Fruit fly (Drosophila melanogaster) whole organism, embryonic: ENCODE data around the gene Cypl.
A peak's percentile ranks its signal among the peaks of the same experiment; 100 is the strongest.

Source experiments
- B-H2 ChIP-seq: fragments of 200-800 bp; sonication (Bioruptor generic); optimal IDR thresholded peaks from 2 replicates; lab custom pipeline; 2018; ENCODE audit warnings: missing biosample characterization, mild to moderate bottlenecking, missing genetic modification characterization
- BEAF-32 ChIP-seq: fragments of 200-800 bp; sonication (Bioruptor generic); optimal IDR thresholded peaks from 3 replicates; lab custom pipeline; 2017; ENCODE audit warnings: missing biosample characterization, missing genetic modification characterization, mild to moderate bottlenecking, moderate library complexity, missing genetic modification reagents
- CG11504 ChIP-seq: fragments of 200-800 bp; sonication (Bioruptor generic); optimal IDR thresholded peaks from 3 replicates; lab custom pipeline; 2019; ENCODE audit warnings: missing biosample characterization, mild to moderate bottlenecking, missing genetic modification characterization, moderate library complexity
- CG12769 ChIP-seq: fragments of 200-800 bp; sonication (Bioruptor generic); optimal IDR thresholded peaks from 2 replicates; lab custom pipeline; 2019; ENCODE audit warnings: missing biosample characterization, mild to moderate bottlenecking, missing genetic modification characterization, moderate library complexity
- CG13624 ChIP-seq: fragments of 200-800 bp; sonication (Bioruptor generic); optimal IDR thresholded peaks from 2 replicates; lab custom pipeline; 2016; ENCODE audit warnings: missing biosample characterization, missing genetic modification characterization
- CG13894 ChIP-seq: fragments of 200-800 bp; sonication (Bioruptor generic); optimal IDR thresholded peaks from 3 replicates; lab custom pipeline; 2018; ENCODE audit warnings: missing biosample characterization, mild to moderate bottlenecking, missing genetic modification characterization, moderate library complexity
- CG1647 ChIP-seq: fragments of 200-800 bp; sonication (Bioruptor generic); optimal IDR thresholded peaks from 3 replicates; lab custom pipeline; 2016; ENCODE audit warnings: missing biosample characterization, missing genetic modification characterization
- CG17361 ChIP-seq: fragments of 200-800 bp; sonication (Bioruptor generic); IDR thresholded peaks from 3 replicates; pipeline ENCODE4 v1.3.6; 2022; ENCODE audit warnings: missing biosample characterization, missing genetic modification characterization
- CG18599 ChIP-seq: fragments of 200-800 bp; sonication (Bioruptor generic); optimal IDR thresholded peaks from 3 replicates; lab custom pipeline; 2017; ENCODE audit warnings: missing biosample characterization, missing genetic modification characterization, mild to moderate bottlenecking, moderate library complexity, missing genetic modification reagents
- CG2199 ChIP-seq: fragments of 200-800 bp; sonication (Bioruptor generic); IDR thresholded peaks from 3 replicates; pipeline ENCODE4 v1.3.6; 2022; ENCODE audit warnings: missing biosample characterization, missing genetic modification characterization
- CG2202 ChIP-seq: fragments of 200-800 bp; sonication (Bioruptor generic); optimal IDR thresholded peaks from 2 replicates; lab custom pipeline; 2018; ENCODE audit warnings: missing biosample characterization, mild to moderate bottlenecking, missing genetic modification characterization
- CG32532 ChIP-seq: fragments of 200-800 bp; sonication (Bioruptor generic); IDR thresholded peaks from 2 replicates; pipeline ENCODE4 v1.3.6; 2022; ENCODE audit warnings: missing biosample characterization, missing genetic modification characterization
- CG5245 ChIP-seq: fragments of 200-800 bp; sonication (Bioruptor generic); optimal IDR thresholded peaks from 3 replicates; lab custom pipeline; 2016; ENCODE audit warnings: missing biosample characterization, missing genetic modification characterization
- CG6254 ChIP-seq: fragments of 200-800 bp; sonication (Bioruptor generic); optimal IDR thresholded peaks from 3 replicates; lab custom pipeline; 2017; ENCODE audit warnings: mild to moderate bottlenecking, missing biosample characterization, missing genetic modification reagents, missing genetic modification characterization
- CG6791 ChIP-seq: fragments of 200-800 bp; sonication (Bioruptor generic); IDR thresholded peaks from 3 replicates; pipeline ENCODE4 v1.3.6; 2022; ENCODE audit warnings: missing biosample characterization, missing genetic modification characterization; ENCODE audit not compliant: partially characterized antibody
- CG7987 ChIP-seq: fragments of 200-800 bp; sonication (Bioruptor generic); optimal IDR thresholded peaks from 2 replicates; lab custom pipeline; 2018; ENCODE audit warnings: missing biosample characterization, mild to moderate bottlenecking, missing genetic modification characterization, moderate library complexity
- D19B ChIP-seq: fragments of 200-800 bp; sonication (Bioruptor generic); optimal IDR thresholded peaks from 2 replicates; lab custom pipeline; 2017; ENCODE audit warnings: missing biosample characterization, mild to moderate bottlenecking, missing genetic modification characterization
- Dll ChIP-seq: fragments of 200-800 bp; sonication (Bioruptor generic); IDR thresholded peaks from 4 replicates; pipeline ENCODE4 v1.3.6; 2022; ENCODE audit warnings: missing biosample characterization, missing genetic modification characterization; ENCODE audit not compliant: partially characterized antibody
- Drgx ChIP-seq: fragments of 200-800 bp; sonication (Bioruptor generic); IDR thresholded peaks from 2 replicates; pipeline ENCODE4 v1.3.6; 2022; ENCODE audit warnings: missing biosample characterization, missing genetic modification characterization
- Eip74EF ChIP-seq, 2 experiments: fragments of 200-800 bp in 1 of 2; fragments of >200 bp in 1 of 2; sonication (Bioruptor generic) in 1 of 2; optimal IDR thresholded peaks; 2 replicates each; lab custom pipeline; 2017 to 2019; ENCODE audit warnings: missing biosample characterization in 2 of 2, missing genetic modification characterization in 2 of 2, mild to moderate bottlenecking in 1 of 2, moderate library complexity in 1 of 2
- Elba2 ChIP-seq: fragments of 200-800 bp; sonication (Bioruptor generic); optimal IDR thresholded peaks from 3 replicates; lab custom pipeline; 2016; ENCODE audit warnings: missing biosample characterization, missing genetic modification characterization
- HHEX ChIP-seq: fragments of 200-800 bp; sonication (Bioruptor generic); optimal IDR thresholded peaks from 3 replicates; lab custom pipeline; 2017; ENCODE audit warnings: missing biosample characterization, mild to moderate bottlenecking, missing genetic modification characterization, missing genetic modification reagents
- Lim3 ChIP-seq: fragments of 200-800 bp; sonication (Bioruptor generic); IDR thresholded peaks from 2 replicates; pipeline ENCODE4 v1.3.6; 2022; ENCODE audit warnings: missing biosample characterization, missing genetic modification characterization
- Med ChIP-seq: fragments of 200-800 bp; sonication (Bioruptor generic); peaks from one replicate; lab custom pipeline; 2016; ENCODE audit warnings: missing biosample characterization, missing genetic modification characterization, mild to moderate bottlenecking, inconsistent platforms, moderate library complexity
- PHDP ChIP-seq: fragments of 200-800 bp; sonication (Bioruptor generic); optimal IDR thresholded peaks from 3 replicates; lab custom pipeline; 2018; ENCODE audit warnings: missing biosample characterization, mild to moderate bottlenecking, missing genetic modification characterization, moderate library complexity
- abd-A ChIP-seq: fragments of 200-800 bp; sonication (Bioruptor generic); optimal IDR thresholded peaks from 3 replicates; lab custom pipeline; 2019; ENCODE audit warnings: missing biosample characterization, mild to moderate bottlenecking, missing genetic modification characterization, moderate library complexity
- ci ChIP-seq: fragments of 200-800 bp; sonication (Bioruptor generic); IDR thresholded peaks from 3 replicates; pipeline ENCODE4 v1.3.6; 2022; ENCODE audit warnings: missing biosample characterization, missing genetic modification characterization
- crol ChIP-seq: fragments of 200-800 bp; sonication (Bioruptor generic); IDR thresholded peaks from 2 replicates; pipeline ENCODE4 v1.3.6; 2022; ENCODE audit warnings: missing biosample characterization, missing genetic modification characterization
- dysf ChIP-seq: fragments of 200-800 bp; sonication (Bioruptor generic); IDR thresholded peaks from 3 replicates; pipeline ENCODE4 v1.3.6; 2022; ENCODE audit warnings: missing biosample characterization, missing genetic modification characterization
- eve ChIP-seq, 2 experiments: fragments of >200 bp; optimal IDR thresholded peaks; 2 replicates each; lab custom pipeline; 2017; ENCODE audit warnings: missing biosample characterization in 2 of 2, missing genetic modification characterization in 2 of 2
- ewg ChIP-seq: fragments of 200-800 bp; sonication (Bioruptor generic); optimal IDR thresholded peaks from 3 replicates; lab custom pipeline; 2017; ENCODE audit warnings: mild to moderate bottlenecking, missing biosample characterization, missing genetic modification reagents, missing genetic modification characterization
- eyg ChIP-seq: fragments of 200-800 bp; sonication (Bioruptor generic); optimal IDR thresholded peaks from 3 replicates; lab custom pipeline; 2016; ENCODE audit warnings: missing biosample characterization, missing genetic modification characterization
- fd3F ChIP-seq: fragments of 200-800 bp; sonication (Bioruptor generic); optimal IDR thresholded peaks from 2 replicates; lab custom pipeline; 2018; ENCODE audit warnings: missing biosample characterization, mild to moderate bottlenecking, missing genetic modification characterization, moderate library complexity
- lbe ChIP-seq: fragments of 200-800 bp; sonication (Bioruptor generic); optimal IDR thresholded peaks from 2 replicates; lab custom pipeline; 2016; ENCODE audit warnings: missing biosample characterization, mild to moderate bottlenecking, missing genetic modification characterization
- mirr ChIP-seq: fragments of 200-800 bp; sonication (Bioruptor generic); optimal IDR thresholded peaks from 3 replicates; lab custom pipeline; 2018; ENCODE audit warnings: missing biosample characterization, mild to moderate bottlenecking, missing genetic modification characterization
- pan ChIP-seq, 4 experiments: fragments of >200 bp in 3 of 4; fragments of 200-800 bp in 1 of 4; sonication (Bioruptor generic) in 1 of 4; optimal IDR thresholded peaks in 3 of 4; IDR thresholded peaks in 1 of 4; 2 replicates each; pipeline versions ENCODE4 v1.3.6 to Lab custom; 2017 to 2022; ENCODE audit warnings: missing biosample characterization in 2 of 4, missing genetic modification characterization in 2 of 4, mixed read lengths in 1 of 4
- pho ChIP-seq: fragments of 200-800 bp; sonication (Bioruptor generic); optimal IDR thresholded peaks from 2 replicates; lab custom pipeline; 2016; ENCODE audit warnings: missing biosample characterization, missing genetic modification characterization
- psq ChIP-seq: fragments of 200-800 bp; sonication (Bioruptor generic); optimal IDR thresholded peaks from 2 replicates; lab custom pipeline; 2017; ENCODE audit warnings: missing biosample characterization, missing genetic modification characterization
- scrt ChIP-seq: fragments of 200-800 bp; sonication (Bioruptor generic); optimal IDR thresholded peaks from 2 replicates; lab custom pipeline; 2018; ENCODE audit warnings: missing biosample characterization, mild to moderate bottlenecking, missing genetic modification characterization, moderate library complexity
- sens ChIP-seq: fragments of 200-800 bp; sonication (Bioruptor generic); peaks from one replicate; lab custom pipeline; 2016; ENCODE audit warnings: missing biosample characterization, missing genetic modification characterization
- sob ChIP-seq: fragments of 200-800 bp; sonication (Bioruptor generic); IDR thresholded peaks from 2 replicates; pipeline ENCODE4 v1.3.6; 2022; ENCODE audit warnings: missing biosample characterization, missing genetic modification characterization
- stwl ChIP-seq: fragments of 200-800 bp; sonication (Bioruptor generic); optimal IDR thresholded peaks from 3 replicates; lab custom pipeline; 2018; ENCODE audit warnings: missing biosample characterization, mild to moderate bottlenecking, missing genetic modification characterization, moderate library complexity
- sug ChIP-seq: fragments of 200-800 bp; optimal IDR thresholded peaks from 2 replicates; lab custom pipeline; 2019; ENCODE audit warnings: missing biosample characterization, mild to moderate bottlenecking, missing genetic modification characterization, moderate library complexity
- vvl ChIP-seq: fragments of 200-800 bp; sonication (Bioruptor generic); IDR thresholded peaks from 2 replicates; pipeline ENCODE4 v1.3.6; 2022; ENCODE audit warnings: missing biosample characterization, missing genetic modification characterization

The Cypl gene

dm6 chr3L:550082-550827, 7.5 kb upstream of the Cypl start (continued):
- TF ChIP-seq CG17361, result no peak
- peak; percentile 30 for TF ChIP-seq lbe (GFP tag; lab: Kevin White, UChicago)
- TF ChIP-seq sens (GFP tag; lab: Kevin White, UChicago), result peak; percentile 81
- TF ChIP-seq eve (GFP tag; optimal IDR thresholded peaks at IDR 0.05; lab: Kevin White, UChicago), result peak in 1 of 2 experiments; percentile 41
- no peak for TF ChIP-seq sug (tag; lab: Kevin White, UChicago)
- TF ChIP-seq Lim3 (GFP tag; lab: Robert Waterston, UW), result no peak
- TF ChIP-seq Drgx (GFP tag; lab: Robert Waterston, UW), result peak; percentile 32; the same call in 1 of the 2 replicates
- no peak for TF ChIP-seq pan (optimal IDR thresholded peaks at IDR 0.05; lab: Kevin White, UChicago)
- TF ChIP-seq pan (GFP tag; optimal IDR thresholded peaks at IDR 0.05 in 1 of 2, IDR thresholded peaks at IDR 0.05 in 1 of 2), result no peak
- TF ChIP-seq BEAF-32 (GFP tag; lab: Kevin White, UChicago), result peak; percentile 51
- peak; percentile 58; the same call in 2 of the 4 replicates for TF ChIP-seq Dll (GFP tag; lab: Robert Waterston, UW)
- TF ChIP-seq CG6254 (GFP tag; lab: Kevin White, UChicago), result peak; percentile 93
- TF ChIP-seq stwl, result peak; percentile 8
- TF ChIP-seq crol (GFP tag; lab: Robert Waterston, UW), result peak; percentile 57
- no peak for TF ChIP-seq CG7987 (GFP tag; lab: Kevin White, UChicago)
- 0 out of 3 replicates have a peak, but pooled peaks have one; percentile 42 for TF ChIP-seq ci (GFP tag; lab: Robert Waterston, UW)
- TF ChIP-seq CG2202 (tag; lab: Kevin White, UChicago), result no peak
- peak; percentile 71 for TF ChIP-seq Med
- TF ChIP-seq eyg (GFP tag; lab: Kevin White, UChicago), result peak; percentile 19
- 0 out of 2 replicates have a peak, but pooled peaks have one; percentile 15 for TF ChIP-seq vvl (GFP tag; lab: Robert Waterston, UW)
- TF ChIP-seq CG6791 (GFP tag; lab: Robert Waterston, UW), result peak; percentile 33; the same call in 1 of the 3 replicates
- no peak for TF ChIP-seq CG5245 (GFP tag; lab: Kevin White, UChicago)
- no peak for TF ChIP-seq Eip74EF (GFP tag; optimal IDR thresholded peaks at IDR 0.05; lab: Kevin White, UChicago)
- TF ChIP-seq CG13894 (tag; lab: Kevin White, UChicago), result peak; percentile 53
- peak; percentile 36 for TF ChIP-seq psq (GFP tag; lab: Kevin White, UChicago)
- peak; percentile 6 for TF ChIP-seq CG1647 (GFP tag; lab: Kevin White, UChicago)
- peak; percentile 18 for TF ChIP-seq HHEX
- no peak for TF ChIP-seq CG32532 (GFP tag; lab: Robert Waterston, UW)
- TF ChIP-seq abd-A (tag; lab: Kevin White, UChicago), result peak; percentile 50
- TF ChIP-seq CG11504 (tag; lab: Kevin White, UChicago), result no peak
- TF ChIP-seq CG12769 (tag; lab: Kevin White, UChicago), result peak; percentile 39
- TF ChIP-seq dysf (GFP tag; lab: Robert Waterston, UW), result 0 out of 3 replicates have a peak, but pooled peaks have one; percentile 20

dm6 chr3L:548304-549198, 5.8 kb upstream of the Cypl start:
- TF ChIP-seq CG13894 (tag; lab: Kevin White, UChicago) (peak; percentile 69), fd3F (GFP tag; lab: Kevin White, UChicago) (no peak), mirr (GFP tag; lab: Kevin White, UChicago) (peak; percentile 77), B-H2 (GFP tag; lab: Kevin White, UChicago) (peak; percentile 75), HHEX (peak; percentile 20), CG17361 (no peak), sob (GFP tag; lab: Robert Waterston, UW) (peak; percentile 5; the same call in 1 of the 2 replicates), PHDP (tag; lab: Kevin White, UChicago) (peak; percentile 22), Elba2 (GFP tag; lab: Kevin White, UChicago) (no peak), ewg (no peak), CG18599 (peak; percentile 61), scrt (peak; percentile 32), CG2199 (GFP tag; lab: Robert Waterston, UW) (peak; percentile 27; the same call in 1 of the 3 replicates), CG12769 (tag; lab: Kevin White, UChicago) (peak; percentile 11), D19B (GFP tag; lab: Kevin White, UChicago) (peak; percentile 7), pho (GFP tag; lab: Kevin White, UChicago) (peak; percentile 20), CG13624 (GFP tag; lab: Kevin White, UChicago) (peak; percentile 84)
